Worm (Caenorhabditis elegans): ENCODE measurements around the gene Y49G5A.1.

DNA sequence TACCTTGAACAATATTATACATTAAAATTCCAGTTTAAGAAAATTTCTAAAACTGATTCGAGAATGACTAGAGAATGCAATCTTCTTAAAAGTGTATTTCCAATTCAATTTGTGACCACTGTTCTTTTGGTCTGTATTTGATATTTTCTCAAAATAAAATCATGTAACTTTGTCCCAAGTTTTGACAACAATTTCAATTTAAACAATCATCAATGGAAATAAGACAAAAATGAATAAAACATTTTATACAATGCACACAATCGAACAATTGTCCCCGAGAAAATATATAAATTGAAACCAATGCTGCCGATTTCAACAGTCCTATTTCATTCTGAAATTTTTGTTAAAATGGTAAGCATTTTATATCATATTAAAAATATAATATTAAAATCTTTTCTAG lies 24.5 kb upstream of the Y49G5A.1 start, which contains the start of gene C10G8.4:
- no peak for TF ChIP-seq lin-39 (tag; optimal IDR thresholded peaks at IDR 0.05)
- TF ChIP-seq C34F6.9 (tag; optimal IDR thresholded peaks at IDR 0.05), result no peak
- TF ChIP-seq unc-39 (tag; optimal IDR thresholded peaks at IDR 0.05), result no peak
- TF ChIP-seq aly-2 (tag; optimal IDR thresholded peaks at IDR 0.05), result no peak
- no peak for TF ChIP-seq unc-62 (GFP tag; optimal IDR thresholded peaks at IDR 0.05)
- no peak for TF ChIP-seq lsy-2 (tag; optimal IDR thresholded peaks at IDR 0.05)
- TF ChIP-seq nhr-23 (tag; optimal IDR thresholded peaks at IDR 0.05), result no peak
- TF ChIP-seq skn-1 (tag; optimal IDR thresholded peaks at IDR 0.05), result no peak
- TF ChIP-seq ama-1 (optimal IDR thresholded peaks at IDR 0.05), result no peak
- no peak for TF ChIP-seq ZK546.5 (tag; optimal IDR thresholded peaks at IDR 0.05)
- no peak for TF ChIP-seq fos-1 (tag; optimal IDR thresholded peaks at IDR 0.05)
